Worm (Caenorhabditis elegans) whole organism, L4 larva: ENCODE measurements around the gene C33A12.4.

Experiments used
- Y5F2A.4 ChIP-seq: fragments of 200-800 bp; sonication (Bioruptor generic); optimal IDR thresholded peaks from 2 replicates; lab custom pipeline; 2018; ENCODE audit warnings: mild to moderate bottlenecking, missing genetic modification characterization, missing compliant biosample characterization
- ZK546.5 ChIP-seq, 2 experiments: sonication (generic microtip); optimal IDR thresholded peaks; 2 replicates each; lab custom pipeline; 2017; ENCODE audit warnings: missing biosample characterization in 2 of 2, missing genetic modification characterization in 2 of 2
- lir-3 ChIP-seq: sonication (generic microtip); optimal IDR thresholded peaks from 2 replicates; lab custom pipeline; 2016; ENCODE audit warnings: mild to moderate bottlenecking, missing genetic modification characterization, missing compliant biosample characterization
- nhr-10 ChIP-seq: fragments of 150-350 bp; optimal IDR thresholded peaks from 2 replicates; lab custom pipeline; 2014; ENCODE audit warnings: missing biosample characterization, missing genetic modification characterization
- nhr-25 ChIP-seq: sonication (generic microtip); optimal IDR thresholded peaks from 2 replicates; lab custom pipeline; 2017; ENCODE audit warnings: missing genetic modification characterization, mild to moderate bottlenecking, missing compliant biosample characterization, antibody characterized with exemption, moderate library complexity, borderline replicate concordance; ENCODE audit not compliant: insufficient read depth
- saeg-2 ChIP-seq: fragments of 200-800 bp; sonication (Bioruptor generic); IDR thresholded peaks from 2 replicates; pipeline ENCODE4 v1.3.6; 2022; ENCODE audit warnings: missing genetic modification reagents, missing genetic modification characterization, missing compliant biosample characterization
- unc-130 ChIP-seq: sonication (generic microtip); optimal IDR thresholded peaks from 2 replicates; lab custom pipeline; 2016; ENCODE audit warnings: missing genetic modification reagents, missing genetic modification characterization, missing compliant biosample characterization

DNA sequence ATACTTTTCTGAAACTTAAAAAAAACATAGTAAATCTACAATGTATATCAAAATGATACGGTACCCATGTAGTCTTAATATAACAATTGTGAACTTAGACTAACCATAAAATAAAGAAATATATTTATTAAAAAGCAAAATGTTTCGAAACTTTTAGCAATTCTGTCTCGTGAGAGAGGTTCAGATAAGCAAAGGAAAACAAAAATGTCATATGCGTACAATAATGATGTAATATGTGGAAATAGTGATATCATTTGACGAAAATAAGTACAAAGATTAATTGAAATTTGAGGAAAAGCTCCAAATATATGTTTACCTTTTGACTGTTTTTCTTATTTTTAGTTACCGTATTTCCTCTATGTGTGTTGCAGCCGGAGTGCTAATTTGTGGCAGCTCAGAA, 3.8 kb upstream of the C33A12.4 start:
- no peak for TF ChIP-seq nhr-25
- no peak for TF ChIP-seq lir-3 (tag; lab: Kevin White, UChicago)
- no peak for TF ChIP-seq ZK546.5 (tag; optimal IDR thresholded peaks at IDR 0.05; lab: Kevin White, UChicago)
- TF ChIP-seq unc-130 (GFP tag; lab: Kevin White, UChicago): no peak
- no peak for TF ChIP-seq Y5F2A.4 (GFP tag; lab: Kevin White, UChicago)
- no peak for TF ChIP-seq saeg-2 (GFP tag; lab: Robert Waterston, UW)
- TF ChIP-seq nhr-10 (tag; lab: Kevin White, UChicago): no peak
